Worm (Caenorhabditis elegans): ENCODE results near the gene elo-4.

DNA sequence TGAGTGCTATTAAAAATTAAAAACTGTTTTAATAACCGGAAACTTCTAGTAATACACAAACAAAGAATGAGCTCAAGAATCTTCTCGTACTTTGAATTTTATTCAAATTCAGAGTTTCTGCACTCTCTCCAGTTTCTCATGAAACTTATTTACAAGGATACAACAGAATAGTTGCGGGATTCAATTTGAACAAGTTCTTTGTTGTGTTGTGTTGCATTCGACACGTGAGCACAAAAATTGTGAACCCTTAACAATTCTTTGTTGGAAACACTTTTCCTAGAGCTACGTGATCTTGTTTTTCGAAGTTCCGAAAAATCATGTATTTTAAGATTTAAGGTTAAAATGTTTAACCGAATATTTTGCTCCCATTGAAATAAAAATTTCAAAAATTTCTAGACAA is 39.7 kb upstream of the elo-4 start:
- TF ChIP-seq ZK546.5 (tag; optimal IDR thresholded peaks at IDR 0.05) (no peak), lsy-2 (tag; optimal IDR thresholded peaks at IDR 0.05) (no peak), crh-2 (tag; optimal IDR thresholded peaks at IDR 0.05) (no peak), ceh-16 (tag; optimal IDR thresholded peaks at IDR 0.05) (no peak), unc-39 (tag; optimal IDR thresholded peaks at IDR 0.05) (no peak), unc-62 (GFP tag; optimal IDR thresholded peaks at IDR 0.05) (no peak), elt-1 (tag; optimal IDR thresholded peaks at IDR 0.05) (no peak), mbf-1 (tag; optimal IDR thresholded peaks at IDR 0.05) (no peak)
